Fruit fly (Drosophila melanogaster) whole organism, wandering third instar larva: ENCODE measurements around the gene CG15011.

Experiments
- Abd-B ChIP-seq: fragments of >200 bp; optimal IDR thresholded peaks from 2 replicates; lab custom pipeline; 2017; ENCODE audit warnings: missing biosample characterization, missing genetic modification characterization
- CG32264 ChIP-seq: fragments of 200-800 bp; sonication (Bioruptor generic); optimal IDR thresholded peaks from 2 replicates; lab custom pipeline; 2016; ENCODE audit warnings: missing biosample characterization, missing genetic modification characterization
- CG9705 ChIP-seq: fragments of 200-800 bp; sonication (Bioruptor generic); optimal IDR thresholded peaks from 2 replicates; lab custom pipeline; 2018; ENCODE audit warnings: missing biosample characterization, mild to moderate bottlenecking, missing genetic modification characterization
- CrebA ChIP-seq: fragments of 200-800 bp; sonication (Bioruptor generic); optimal IDR thresholded peaks from 2 replicates; lab custom pipeline; 2016; ENCODE audit warnings: missing biosample characterization, mild to moderate bottlenecking, missing genetic modification characterization, borderline replicate concordance
- Dfd ChIP-seq: fragments of >200 bp; optimal IDR thresholded peaks from 2 replicates; lab custom pipeline; 2017; ENCODE audit warnings: missing biosample characterization, missing genetic modification characterization
- Dif ChIP-seq: fragments of 200-275, 200-300 bp; sonication (Bioruptor generic); optimal IDR thresholded peaks from 2 replicates; lab custom pipeline; 2018; ENCODE audit warnings: missing biosample characterization, missing genetic modification characterization; ENCODE audit not compliant: partially characterized antibody
- GATAd ChIP-seq: sonication (Bioruptor generic); optimal IDR thresholded peaks from 2 replicates; lab custom pipeline; 2016; ENCODE audit warnings: missing biosample characterization, missing genetic modification characterization
- Hnf4 ChIP-seq: fragments of 200-800 bp; sonication (Bioruptor generic); optimal IDR thresholded peaks from 2 replicates; lab custom pipeline; 2016; ENCODE audit warnings: missing biosample characterization, mild to moderate bottlenecking, missing genetic modification characterization
- Hr78 ChIP-seq: fragments of >200 bp; optimal IDR thresholded peaks from 2 replicates; lab custom pipeline; 2017; ENCODE audit warnings: missing biosample characterization, missing genetic modification characterization
- Mio ChIP-seq: sonication (Bioruptor generic); optimal IDR thresholded peaks from 2 replicates; lab custom pipeline; 2016; ENCODE audit warnings: missing biosample characterization, missing genetic modification characterization
- Myc ChIP-seq: fragments of >200 bp; optimal IDR thresholded peaks from 2 replicates; lab custom pipeline; 2017
- N ChIP-seq: fragments of >200 bp; optimal IDR thresholded peaks from 2 replicates; lab custom pipeline; 2018; ENCODE audit warnings: missing biosample characterization, missing external identifiers, missing genetic modification characterization
- OdsH ChIP-seq: fragments of 200-800 bp; sonication (Bioruptor generic); optimal IDR thresholded peaks from 2 replicates; lab custom pipeline; 2016; ENCODE audit warnings: missing biosample characterization, mild to moderate bottlenecking, missing genetic modification characterization
- Rel ChIP-seq, 2 experiments: fragments of 200-800 bp; sonication (Bioruptor generic) in 1 of 2; optimal IDR thresholded peaks; 2 replicates in 1 of 2; 3 replicates in 1 of 2; lab custom pipeline; 2016 to 2019; ENCODE audit warnings: mild to moderate bottlenecking in 2 of 2, missing biosample characterization in 2 of 2, missing genetic modification characterization in 2 of 2, moderate library complexity in 1 of 2
- Sp1 ChIP-seq: fragments of 200-800 bp; sonication (Bioruptor generic); optimal IDR thresholded peaks from 3 replicates; lab custom pipeline; 2019; ENCODE audit warnings: missing biosample characterization, mild to moderate bottlenecking, missing genetic modification characterization, moderate library complexity
- Vsx2 ChIP-seq: fragments of 200-300, 225-300 bp; sonication (Bioruptor generic); optimal IDR thresholded peaks from 2 replicates; lab custom pipeline; 2018; ENCODE audit warnings: missing biosample characterization, missing genetic modification characterization; ENCODE audit not compliant: partially characterized antibody
- dsf ChIP-seq: sonication (Bioruptor generic); optimal IDR thresholded peaks from 2 replicates; lab custom pipeline; 2016; ENCODE audit warnings: missing biosample characterization, missing genetic modification characterization, borderline replicate concordance
- ey ChIP-seq: fragments of 200-800 bp; sonication (Bioruptor generic); optimal IDR thresholded peaks from 2 replicates; lab custom pipeline; 2016; ENCODE audit warnings: missing biosample characterization, missing genetic modification characterization
- foxo ChIP-seq, 2 experiments: fragments of 200-800 bp; sonication (Bioruptor generic); optimal IDR thresholded peaks; 2 replicates in 1 of 2; 3 replicates in 1 of 2; lab custom pipeline; 2016 to 2017; ENCODE audit warnings: missing biosample characterization in 2 of 2, missing genetic modification characterization in 2 of 2
- fru ChIP-seq: fragments of 200-800 bp; sonication (Bioruptor generic); optimal IDR thresholded peaks from 3 replicates; lab custom pipeline; 2016; ENCODE audit warnings: missing biosample characterization, mild to moderate bottlenecking, missing genetic modification characterization
- h ChIP-seq: fragments of 200-800 bp; sonication (Bioruptor generic); optimal IDR thresholded peaks from 3 replicates; lab custom pipeline; 2016; ENCODE audit warnings: missing biosample characterization, mild to moderate bottlenecking, missing genetic modification characterization
- lola ChIP-seq: fragments of >200 bp; optimal IDR thresholded peaks from 2 replicates; lab custom pipeline; 2017; ENCODE audit warnings: missing biosample characterization, missing genetic modification characterization
- pan ChIP-seq: fragments of >200 bp; optimal IDR thresholded peaks from 2 replicates; lab custom pipeline; 2017
- psq ChIP-seq: fragments of 200-800 bp; sonication (Bioruptor generic); optimal IDR thresholded peaks from 3 replicates; lab custom pipeline; 2017; ENCODE audit warnings: missing biosample characterization, mild to moderate bottlenecking, missing genetic modification characterization, moderate library complexity
- rgr ChIP-seq: fragments of 200-800 bp; sonication (Bioruptor generic); optimal IDR thresholded peaks from 3 replicates; lab custom pipeline; 2016; ENCODE audit warnings: missing biosample characterization, mild to moderate bottlenecking, missing genetic modification characterization
- sage ChIP-seq: fragments of 200-800 bp; sonication (Bioruptor generic); optimal IDR thresholded peaks from 2 replicates; lab custom pipeline; 2016; ENCODE audit warnings: missing biosample characterization, mild to moderate bottlenecking, missing genetic modification characterization
- sv ChIP-seq: fragments of 200-800 bp; sonication (Bioruptor generic); optimal IDR thresholded peaks from 3 replicates; lab custom pipeline; 2016; ENCODE audit warnings: missing biosample characterization, missing genetic modification characterization
- tai ChIP-seq: sonication (Bioruptor generic); optimal IDR thresholded peaks from 2 replicates; lab custom pipeline; 2016; ENCODE audit warnings: missing biosample characterization, missing genetic modification characterization
- usp ChIP-seq: fragments of >200 bp; optimal IDR thresholded peaks from 2 replicates; lab custom pipeline; 2017; ENCODE audit warnings: missing biosample characterization, missing genetic modification characterization
- woc ChIP-seq: sonication (Bioruptor generic); optimal IDR thresholded peaks from 2 replicates; lab custom pipeline; 2016; ENCODE audit warnings: missing biosample characterization, mild to moderate bottlenecking, missing genetic modification characterization

CG15011 gene

DNA sequence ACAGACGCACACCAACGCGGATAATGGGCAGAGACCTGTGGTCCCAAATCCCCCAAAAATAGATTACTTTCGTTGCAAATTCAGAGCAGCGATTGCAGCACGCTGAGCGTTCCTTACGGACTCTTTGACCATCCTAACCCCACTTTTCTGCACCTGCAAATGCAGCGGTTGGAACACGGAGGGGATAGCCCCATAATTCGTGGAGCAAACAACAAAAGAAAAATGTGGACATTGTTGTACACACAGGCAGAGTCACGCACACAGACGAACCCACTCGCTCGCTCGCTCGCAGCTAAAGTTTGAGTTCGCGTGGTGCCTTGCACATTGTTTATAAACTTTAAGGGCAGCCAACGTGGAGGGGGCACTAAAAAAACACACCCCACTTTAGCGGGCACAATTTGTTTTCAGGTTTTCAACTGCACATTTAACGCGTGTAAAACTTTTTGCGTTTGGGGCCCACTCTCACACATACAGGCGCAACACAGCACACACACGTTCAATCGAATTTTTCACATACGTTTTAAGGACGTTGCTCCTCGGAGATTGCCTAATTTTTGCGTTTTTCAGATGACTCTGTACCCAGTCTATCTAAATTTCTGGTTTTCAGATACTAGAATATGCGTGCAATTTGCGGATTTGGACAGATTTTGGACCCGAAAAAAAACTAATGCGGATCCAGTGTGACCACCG, 5.2 kb downstream of the CG15011 start:
- TF ChIP-seq GATAd (no peak), Dfd (GFP tag; lab: Kevin White, UChicago) (no peak), CG32264 (GFP tag; lab: Kevin White, UChicago) (no peak), Dif (no peak), dsf (GFP tag; lab: Kevin White, UChicago) (no peak), OdsH (GFP tag; lab: Kevin White, UChicago) (no peak), N (peak; percentile 14), Rel (GFP tag; optimal IDR thresholded peaks at IDR 0.05; lab: Kevin White, UChicago) (no peak), Rel (tag; optimal IDR thresholded peaks at IDR 0.05; lab: Kevin White, UChicago) (peak; percentile 97)

DNA sequence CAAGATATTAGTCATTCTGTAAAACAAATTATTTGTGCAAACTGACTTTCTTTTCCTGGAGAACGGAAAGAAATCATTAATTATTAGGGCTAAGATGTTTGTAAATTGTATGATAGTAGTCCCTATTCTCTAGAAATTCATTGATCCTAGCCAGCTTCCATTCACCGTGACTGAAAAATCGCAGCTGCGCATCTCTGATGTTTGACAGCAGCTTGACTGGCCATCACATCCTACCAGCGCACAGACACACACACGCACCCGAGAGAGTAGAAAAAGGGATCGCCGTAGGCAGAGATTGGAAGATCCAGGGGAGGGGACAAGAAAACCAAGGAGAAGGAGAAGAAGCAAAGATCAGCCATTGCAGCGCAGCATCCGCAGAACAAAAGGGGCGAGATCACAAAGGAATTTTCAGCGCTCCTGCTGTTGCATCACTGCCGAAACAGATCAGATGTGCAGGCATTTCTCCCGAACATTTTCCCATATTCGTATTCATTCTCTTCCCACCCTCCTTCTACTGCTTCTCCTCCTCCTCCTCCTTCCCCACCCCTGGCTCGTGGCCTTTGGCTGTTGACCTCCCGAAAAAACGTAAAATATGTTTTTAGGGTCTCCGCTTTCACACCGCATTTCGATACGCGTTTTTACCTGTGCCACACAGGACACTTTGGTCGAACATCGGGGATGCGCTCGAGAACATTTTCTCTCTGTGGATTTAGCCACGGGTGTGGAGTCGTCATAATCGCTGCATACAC, 5.9 kb downstream of the CG15011 start:
- TF ChIP-seq Hr78 (no peak), CG9705 (GFP tag; lab: Kevin White, UChicago) (no peak), Abd-B (GFP tag; lab: Kevin White, UChicago) (no peak), CG32264 (GFP tag; lab: Kevin White, UChicago) (no peak), woc (peak; percentile 45), Myc (peak; percentile 28), h (GFP tag; lab: Kevin White, UChicago) (peak; percentile 23), pan (lab: Kevin White, UChicago) (no peak), Sp1 (GFP tag; lab: Kevin White, UChicago) (peak; percentile 18), ey (GFP tag; lab: Kevin White, UChicago) (peak; percentile 30), Rel (GFP tag; optimal IDR thresholded peaks at IDR 0.05; lab: Kevin White, UChicago) (no peak), Rel (tag; optimal IDR thresholded peaks at IDR 0.05; lab: Kevin White, UChicago) (no peak), tai (no peak), lola (GFP tag; lab: Kevin White, UChicago) (no peak), foxo (GFP tag; optimal IDR thresholded peaks at IDR 0.05; lab: Kevin White, UChicago) (peak in 1 of 2 experiments; percentile 28), Dif (no peak), sage (GFP tag; lab: Kevin White, UChicago) (no peak), fru (GFP tag; lab: Kevin White, UChicago) (peak; percentile 46), rgr (peak; percentile 32), psq (GFP tag; lab: Kevin White, UChicago) (peak; percentile 84), usp (GFP tag; lab: Kevin White, UChicago) (no peak)

DNA sequence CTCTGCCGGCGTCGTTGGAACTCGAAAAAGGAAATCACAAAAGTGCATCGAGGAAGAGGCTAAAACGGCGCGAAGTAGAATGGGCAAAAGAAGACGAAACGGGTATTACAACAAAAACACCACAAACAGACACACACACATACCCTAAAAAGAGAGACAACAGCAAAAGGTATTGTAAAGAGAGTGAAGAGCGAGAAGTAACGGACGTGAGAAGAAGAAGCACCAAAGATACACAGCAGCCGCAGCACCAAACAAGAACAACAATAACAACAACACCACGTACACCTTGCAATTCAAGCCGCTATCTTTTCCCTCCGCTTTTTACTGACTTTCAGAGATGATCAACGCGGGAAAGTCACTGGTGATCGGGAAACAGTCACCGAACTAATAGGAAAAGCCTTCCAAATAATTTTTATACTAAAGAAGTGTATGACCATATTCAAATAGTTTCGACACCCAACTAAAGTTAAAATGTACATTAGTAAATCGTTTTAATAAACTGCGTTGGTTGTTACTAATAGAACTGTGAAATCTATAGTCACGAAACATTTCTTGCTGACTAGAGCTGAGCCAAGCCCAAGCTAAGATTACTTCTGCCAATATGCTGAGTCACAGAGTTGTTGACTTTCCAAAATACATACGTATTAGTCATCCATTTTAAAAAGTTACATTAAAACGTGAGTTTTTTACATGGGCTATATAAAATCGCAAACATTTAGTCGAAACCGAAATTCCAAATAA, 6.7 kb downstream of the CG15011 start:
- TF ChIP-seq sage (GFP tag; lab: Kevin White, UChicago) (no peak), Dfd (GFP tag; lab: Kevin White, UChicago) (no peak), fru (GFP tag; lab: Kevin White, UChicago) (peak; percentile 79), Mio (GFP tag; lab: Kevin White, UChicago) (no peak), Dif (peak; percentile 32), dsf (GFP tag; lab: Kevin White, UChicago) (no peak), Vsx2 (GFP tag; lab: Kevin White, UChicago) (no peak), woc (peak; percentile 52), CG9705 (GFP tag; lab: Kevin White, UChicago) (peak; percentile 3), Rel (GFP tag; optimal IDR thresholded peaks at IDR 0.05; lab: Kevin White, UChicago) (no peak), Rel (tag; optimal IDR thresholded peaks at IDR 0.05; lab: Kevin White, UChicago) (peak; percentile 15), CrebA (no peak), OdsH (GFP tag; lab: Kevin White, UChicago) (no peak), Hnf4 (GFP tag; lab: Kevin White, UChicago) (no peak), Myc (peak; percentile 50), psq (GFP tag; lab: Kevin White, UChicago) (peak; percentile 89)

DNA sequence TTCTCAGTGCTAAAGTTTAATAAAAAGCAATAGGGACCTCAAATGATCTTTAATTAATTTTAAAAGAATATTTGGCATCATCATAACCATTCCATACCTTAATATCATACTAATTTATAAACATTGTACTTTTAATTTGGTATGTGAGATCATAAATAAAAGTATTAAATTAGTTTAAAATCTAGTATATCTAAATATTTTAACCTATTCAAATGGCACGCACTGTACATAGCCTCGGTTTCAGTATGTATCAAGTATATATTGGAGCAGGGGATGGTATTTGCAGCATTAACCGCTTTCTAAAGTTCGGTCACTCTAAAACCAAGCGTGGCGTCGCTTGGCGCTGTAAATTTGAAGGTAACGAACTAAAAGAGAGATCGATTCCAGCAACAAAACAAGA, 16.5 kb downstream of the CG15011 start, which contains the start of gene pav:
Gene pav, plus strand, starts transcription at position 307 of the 400 bp plus-strand sequence.
- TF ChIP-seq OdsH (GFP tag; lab: Kevin White, UChicago) (peak; percentile 1), sv (GFP tag; lab: Kevin White, UChicago) (no peak)
